Worm (Caenorhabditis elegans) whole organism, L1 larva: ENCODE data around the gene F46B6.5.

Experiments
- C16A3.4 ChIP-seq: fragments of 150-350 bp; optimal IDR thresholded peaks from 2 replicates; lab custom pipeline; 2014; ENCODE audit warnings: missing biosample characterization, missing genetic modification characterization
- C34B4.2 ChIP-seq: sonication (generic microtip); optimal IDR thresholded peaks from 2 replicates; lab custom pipeline; 2017; ENCODE audit warnings: mild to moderate bottlenecking, missing genetic modification characterization, missing compliant biosample characterization
- Y116A8C.19 ChIP-seq: sonication (generic microtip); optimal IDR thresholded peaks from 2 replicates; lab custom pipeline; 2016; ENCODE audit warnings: missing compliant biosample characterization, missing genetic modification characterization, borderline replicate concordance
- ama-1 ChIP-seq: fragments of 150-350 bp; optimal IDR thresholded peaks from 2 replicates; lab custom pipeline; 2014
- blmp-1 ChIP-seq: fragments of 150-350 bp; optimal IDR thresholded peaks from 2 replicates; lab custom pipeline; 2014; ENCODE audit warnings: missing biosample characterization, missing genetic modification characterization
- ceh-63 ChIP-seq: fragments of 200-800 bp; sonication (Bioruptor generic); optimal IDR thresholded peaks from 2 replicates; lab custom pipeline; 2018; ENCODE audit warnings: mild to moderate bottlenecking, missing genetic modification characterization, missing compliant biosample characterization
- ceh-82 ChIP-seq, 3 experiments: fragments of 150-350 bp in 1 of 3; sonication (generic microtip) in 2 of 3; optimal IDR thresholded peaks; 2 replicates each; lab custom pipeline; 2014 to 2017; ENCODE audit warnings: missing biosample characterization in 3 of 3, missing genetic modification characterization in 3 of 3
- ces-1 ChIP-seq: fragments of 150-350 bp; optimal IDR thresholded peaks from 2 replicates; lab custom pipeline; 2014; ENCODE audit warnings: missing biosample characterization, missing genetic modification reagents, missing genetic modification characterization
- dpl-1 ChIP-seq, 3 experiments: fragments of 150-350 bp in 2 of 3; sonication (generic microtip) in 1 of 3; optimal IDR thresholded peaks; 2 replicates each; lab custom pipeline; 2014 to 2017; ENCODE audit warnings: missing biosample characterization in 3 of 3, missing genetic modification characterization in 3 of 3, missing genetic modification reagents in 3 of 3
- dsc-1 ChIP-seq: sonication (generic microtip); optimal IDR thresholded peaks from 2 replicates; lab custom pipeline; 2016; ENCODE audit warnings: mild to moderate bottlenecking, missing genetic modification characterization, missing compliant biosample characterization
- egl-27 ChIP-seq, 2 experiments: fragments of 150-350 bp in 1 of 2; sonication (generic microtip); optimal IDR thresholded peaks; 3 replicates each; lab custom pipeline; 2017 to 2018; ENCODE audit warnings: missing biosample characterization in 2 of 2, missing genetic modification characterization in 2 of 2, missing genetic modification reagents in 2 of 2
- elt-2 ChIP-seq: sonication (generic microtip); optimal IDR thresholded peaks from 2 replicates; lab custom pipeline; 2016; ENCODE audit warnings: missing genetic modification characterization, mild to moderate bottlenecking, inconsistent platforms, missing compliant biosample characterization, missing genetic modification reagents
- fkh-8 ChIP-seq: sonication (generic microtip); optimal IDR thresholded peaks from 2 replicates; lab custom pipeline; 2016; ENCODE audit warnings: mild to moderate bottlenecking, missing genetic modification characterization, missing compliant biosample characterization
- hlh-17 ChIP-seq: fragments of 200-800 bp; sonication (Bioruptor generic); optimal IDR thresholded peaks from 2 replicates; lab custom pipeline; 2018; ENCODE audit warnings: missing genetic modification characterization, mild to moderate bottlenecking, missing compliant biosample characterization, moderate library complexity, borderline replicate concordance
- hpl-2 ChIP-seq: fragments of 150-350 bp; optimal IDR thresholded peaks from 2 replicates; lab custom pipeline; 2014; ENCODE audit warnings: missing biosample characterization, missing genetic modification reagents, missing genetic modification characterization
- isw-1 ChIP-seq: fragments of 200-800 bp; sonication (Bioruptor generic); IDR thresholded peaks from 2 replicates; pipeline ENCODE4 v1.3.6; 2022; ENCODE audit warnings: missing genetic modification characterization, missing compliant biosample characterization
- lin-13 ChIP-seq: fragments of 150-350 bp; optimal IDR thresholded peaks from 2 replicates; lab custom pipeline; 2014; ENCODE audit warnings: missing biosample characterization, missing genetic modification reagents, missing genetic modification characterization
- lin-15B ChIP-seq: fragments of 150-350 bp; sonication (generic microtip); optimal IDR thresholded peaks from 3 replicates; lab custom pipeline; 2014; ENCODE audit warnings: missing biosample characterization, missing genetic modification characterization
- lin-35 ChIP-seq, 2 experiments: fragments of 150-350 bp; optimal IDR thresholded peaks; 2 replicates each; lab custom pipeline; 2014; ENCODE audit warnings: missing biosample characterization in 2 of 2, missing genetic modification characterization in 2 of 2, missing genetic modification reagents in 2 of 2
- lin-39 ChIP-seq: fragments of 150-350 bp; optimal IDR thresholded peaks from 2 replicates; lab custom pipeline; 2014; ENCODE audit warnings: missing biosample characterization, missing genetic modification reagents, missing genetic modification characterization
- lir-3 ChIP-seq: sonication (generic microtip); optimal IDR thresholded peaks from 2 replicates; lab custom pipeline; 2016; ENCODE audit warnings: mild to moderate bottlenecking, missing genetic modification characterization, moderate library complexity, missing compliant biosample characterization; ENCODE audit not compliant: poor library complexity
- lsy-2 ChIP-seq, 2 experiments: fragments of 150-350 bp; optimal IDR thresholded peaks; 2 replicates each; lab custom pipeline; 2014; ENCODE audit warnings: missing biosample characterization in 2 of 2, missing genetic modification characterization in 2 of 2
- mab-9 ChIP-seq: fragments of 200-800 bp; sonication (Bioruptor generic); IDR thresholded peaks from 2 replicates; pipeline ENCODE4 v1.3.6; 2022; ENCODE audit warnings: missing genetic modification reagents, missing genetic modification characterization, missing compliant biosample characterization
- nhr-11 ChIP-seq: fragments of 150-350 bp; optimal IDR thresholded peaks from 2 replicates; lab custom pipeline; 2014; ENCODE audit warnings: missing biosample characterization, missing genetic modification characterization
- nhr-12 ChIP-seq: sonication (generic microtip); optimal IDR thresholded peaks from 2 replicates; lab custom pipeline; 2017; ENCODE audit warnings: missing biosample characterization, missing genetic modification characterization
- nhr-20 ChIP-seq: sonication (generic microtip); optimal IDR thresholded peaks from 2 replicates; lab custom pipeline; 2016; ENCODE audit warnings: mild to moderate bottlenecking, missing genetic modification characterization, missing compliant biosample characterization
- nhr-237 ChIP-seq: fragments of 150-350 bp; optimal IDR thresholded peaks from 2 replicates; lab custom pipeline; 2014; ENCODE audit warnings: missing biosample characterization, missing genetic modification characterization
- nhr-28 ChIP-seq: fragments of 150-350 bp; optimal IDR thresholded peaks from 2 replicates; lab custom pipeline; 2014; ENCODE audit warnings: missing biosample characterization, missing genetic modification characterization
- nhr-71 ChIP-seq: sonication (generic microtip); optimal IDR thresholded peaks from 2 replicates; lab custom pipeline; 2016; ENCODE audit warnings: mild to moderate bottlenecking, missing genetic modification characterization, moderate library complexity, missing compliant biosample characterization
- nhr-84 ChIP-seq: sonication (generic microtip); optimal IDR thresholded peaks from 2 replicates; lab custom pipeline; 2017; ENCODE audit warnings: missing biosample characterization, missing genetic modification characterization
- nhr-85 ChIP-seq: sonication (generic microtip); peaks from one replicate; lab custom pipeline; 2016; ENCODE audit warnings: missing genetic modification characterization, inconsistent platforms, missing compliant biosample characterization
- nhr-90 ChIP-seq: sonication (generic microtip); optimal IDR thresholded peaks from 2 replicates; lab custom pipeline; 2016; ENCODE audit warnings: mild to moderate bottlenecking, missing genetic modification characterization, missing compliant biosample characterization; ENCODE audit not compliant: poor library complexity
- pag-3 ChIP-seq: sonication (generic microtip); optimal IDR thresholded peaks from 2 replicates; lab custom pipeline; 2017; ENCODE audit warnings: missing genetic modification characterization, mild to moderate bottlenecking, missing compliant biosample characterization, antibody characterized with exemption, borderline replicate concordance; ENCODE audit not compliant: insufficient read depth
- pqm-1 ChIP-seq: sonication (generic microtip); optimal IDR thresholded peaks from 3 replicates; lab custom pipeline; 2017; ENCODE audit warnings: missing biosample characterization, missing genetic modification characterization
- skn-1 ChIP-seq: fragments of 150-350 bp; optimal IDR thresholded peaks from 2 replicates; lab custom pipeline; 2014; ENCODE audit warnings: missing biosample characterization, missing genetic modification characterization
- snpc-4 ChIP-seq: fragments of 150-350 bp; optimal IDR thresholded peaks from 2 replicates; lab custom pipeline; 2014; ENCODE audit warnings: missing biosample characterization, missing genetic modification characterization
- snu-23 ChIP-seq: sonication (generic microtip); optimal IDR thresholded peaks from 2 replicates; lab custom pipeline; 2016; ENCODE audit warnings: missing genetic modification characterization, missing compliant biosample characterization
- sox-4 ChIP-seq: sonication (generic microtip); optimal IDR thresholded peaks from 2 replicates; lab custom pipeline; 2016; ENCODE audit warnings: missing genetic modification characterization, missing compliant biosample characterization
- tbx-2 ChIP-seq: sonication (generic microtip); optimal IDR thresholded peaks from 2 replicates; lab custom pipeline; 2016; ENCODE audit warnings: missing genetic modification characterization, missing compliant biosample characterization
- tlp-1 ChIP-seq: fragments of 150-350 bp; optimal IDR thresholded peaks from 2 replicates; lab custom pipeline; 2014; ENCODE audit warnings: missing biosample characterization, missing genetic modification characterization
- unc-30 ChIP-seq: sonication (generic microtip); optimal IDR thresholded peaks from 2 replicates; lab custom pipeline; 2017; ENCODE audit warnings: missing biosample characterization, missing genetic modification characterization
- unc-86 ChIP-seq: sonication (generic microtip); optimal IDR thresholded peaks from 2 replicates; lab custom pipeline; 2016; ENCODE audit warnings: missing genetic modification characterization, missing compliant biosample characterization
- unc-98 ChIP-seq: fragments of 200-800 bp; sonication (Bioruptor generic); IDR thresholded peaks from 2 replicates; pipeline ENCODE4 v1.3.6; 2022; ENCODE audit warnings: missing genetic modification characterization, missing compliant biosample characterization
- xbp-1 ChIP-seq: sonication (generic microtip); optimal IDR thresholded peaks from 2 replicates; lab custom pipeline; 2016; ENCODE audit warnings: missing genetic modification characterization, missing compliant biosample characterization
- zag-1 ChIP-seq: fragments of 150-350 bp; optimal IDR thresholded peaks from 2 replicates; lab custom pipeline; 2014; ENCODE audit warnings: missing biosample characterization, missing genetic modification characterization
- ztf-11 ChIP-seq, 2 experiments: sonication (generic microtip); optimal IDR thresholded peaks; 2 replicates each; lab custom pipeline; 2016 to 2017; ENCODE audit warnings: missing genetic modification characterization in 2 of 2, missing biosample characterization in 1 of 2, missing compliant biosample characterization in 1 of 2

Gene F46B6.5

ce11 chrV:9794997-9795396 lies 12.1 kb upstream of the F46B6.5 start (continued):
- TF ChIP-seq mab-9 = no peak
- no peak for TF ChIP-seq pag-3
- TF ChIP-seq skn-1 (tag; lab: Kevin White, UChicago) = no peak
- no peak for TF ChIP-seq lin-15B (tag; lab: Kevin White, UChicago)
- TF ChIP-seq lsy-2 (tag; optimal IDR thresholded peaks at IDR 0.05; lab: Kevin White, UChicago) = peak in 1 of 2 experiments; percentile 8
- TF ChIP-seq ama-1 = no peak
- no peak for TF ChIP-seq hlh-17 (GFP tag; lab: Kevin White, UChicago)
- no peak for TF ChIP-seq lin-39 (tag; lab: Kevin White, UChicago)
- TF ChIP-seq sox-4 = no peak

ce11 chrV:9791332-9791731 lies 8.5 kb upstream of the F46B6.5 start, which contains the start of gene lipl-2:
lipl-2 (plus strand) TSS chrV:9791567.
- TF ChIP-seq lin-13 (GFP tag; lab: Kevin White, UChicago) (no peak), zag-1 (tag; lab: Kevin White, UChicago) (no peak), lsy-2 (tag; optimal IDR thresholded peaks at IDR 0.05; lab: Kevin White, UChicago) (no peak), nhr-20 (peak; percentile 52), ama-1 (no peak), elt-2 (tag; lab: Kevin White, UChicago) (peak; percentile 84), lin-35 (GFP tag; optimal IDR thresholded peaks at IDR 0.05; lab: Kevin White, UChicago) (peak in 1 of 2 experiments; percentile 3), C34B4.2 (tag; lab: Kevin White, UChicago) (no peak), unc-86 (no peak), isw-1 (GFP tag; lab: Robert Waterston, UW) (no peak), tlp-1 (no peak), nhr-71 (tag; lab: Kevin White, UChicago) (peak; percentile 15)
- TF ChIP-seq, all 84 proteins: peak for 4

DNA sequence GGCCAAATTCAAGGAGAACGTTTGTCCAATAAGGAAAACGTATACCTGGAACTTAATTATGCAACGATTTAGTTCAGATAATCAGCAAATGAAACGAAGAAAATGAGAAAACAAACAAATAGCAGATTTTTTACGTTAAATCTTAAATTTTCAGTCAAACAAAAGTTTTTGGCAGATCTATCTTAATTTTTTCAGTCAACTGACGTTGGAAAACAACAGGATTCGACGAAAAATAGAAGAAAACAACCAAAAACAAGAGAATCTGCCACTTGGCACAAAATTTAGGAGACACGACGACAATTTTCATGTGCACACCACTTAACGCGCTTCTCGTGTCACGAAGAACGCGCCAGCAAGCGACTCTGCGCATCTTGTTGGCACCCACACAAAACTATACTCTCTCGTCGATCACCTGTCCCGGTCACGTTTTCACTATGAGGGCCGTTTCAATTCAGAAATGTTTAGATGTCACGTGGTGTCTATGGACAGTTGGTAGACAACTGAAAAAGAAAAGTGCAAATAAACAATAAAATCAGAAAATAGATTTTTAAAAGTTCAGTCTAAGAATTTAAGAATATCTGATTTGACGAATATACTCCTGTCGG lies 6.9 kb upstream of the F46B6.5 start, which contains the start of gene ztf-7:
Gene ztf-7 (minus strand): TSS at position 51 of the 605 bp plus-strand sequence.
- peak; percentile 98 for TF ChIP-seq nhr-90 (tag; lab: Kevin White, UChicago)
- TF ChIP-seq Y116A8C.19 (tag; lab: Kevin White, UChicago) = no peak
- peak; percentile 99 for TF ChIP-seq tbx-2 (tag; lab: Kevin White, UChicago)
- TF ChIP-seq snu-23 (GFP tag; lab: Kevin White, UChicago) = peak; percentile 99
- peak; percentile 95 for TF ChIP-seq snpc-4
- no peak for TF ChIP-seq egl-27 (tag; optimal IDR thresholded peaks at IDR 0.05; lab: Kevin White, UChicago)
- TF ChIP-seq ceh-82 (tag; optimal IDR thresholded peaks at IDR 0.05; lab: Kevin White, UChicago) = peak; percentile 85 to 94 (median 85)
- TF ChIP-seq nhr-237 (tag; lab: Kevin White, UChicago) = peak; percentile 74
- TF ChIP-seq zag-1 (tag; lab: Kevin White, UChicago) = no peak
- TF ChIP-seq hlh-17 (GFP tag; lab: Kevin White, UChicago) = no peak
- peak; percentile 96 for TF ChIP-seq isw-1 (GFP tag; lab: Robert Waterston, UW)
- TF ChIP-seq ztf-11 (tag; optimal IDR thresholded peaks at IDR 0.05; lab: Kevin White, UChicago) = peak in 1 of 2 experiments; percentile 87
- no peak for TF ChIP-seq nhr-84 (tag; lab: Kevin White, UChicago)
- peak; percentile 86 for TF ChIP-seq lir-3 (tag; lab: Kevin White, UChicago)
- TF ChIP-seq nhr-20 = peak; percentile 100
- TF ChIP-seq xbp-1 (tag; lab: Kevin White, UChicago) = peak; percentile 98
- peak; percentile 61 for TF ChIP-seq C34B4.2 (tag; lab: Kevin White, UChicago)
- TF ChIP-seq nhr-11 (tag; lab: Kevin White, UChicago) = peak; percentile 93
- TF ChIP-seq nhr-12 (tag; lab: Kevin White, UChicago) = no peak
- TF ChIP-seq unc-30 (tag; lab: Kevin White, UChicago) = no peak
- peak; percentile 95 to 96 for TF ChIP-seq lsy-2 (tag; optimal IDR thresholded peaks at IDR 0.05; lab: Kevin White, UChicago)
- peak; percentile 85 to 89 (median 87) for TF ChIP-seq dpl-1 (GFP tag; optimal IDR thresholded peaks at IDR 0.05; lab: Kevin White, UChicago)
- TF ChIP-seq lin-15B (tag; lab: Kevin White, UChicago) = peak; percentile 75
- no peak for TF ChIP-seq ces-1 (GFP tag; lab: Kevin White, UChicago)
- TF ChIP-seq nhr-28 = no peak
- TF ChIP-seq C16A3.4 (tag; lab: Kevin White, UChicago) = peak; percentile 97
- TF ChIP-seq fkh-8 (tag; lab: Kevin White, UChicago) = peak; percentile 99
- TF ChIP-seq nhr-85 = peak; percentile 99
- peak; percentile 88 for TF ChIP-seq blmp-1
- TF ChIP-seq ceh-63 (GFP tag; lab: Kevin White, UChicago) = no peak
- TF ChIP-seq pqm-1 (tag; lab: Kevin White, UChicago) = no peak
- TF ChIP-seq unc-98 (GFP tag; lab: Robert Waterston, UW) = peak; percentile 87
- peak; percentile 86 for TF ChIP-seq hpl-2 (GFP tag; lab: Kevin White, UChicago)
- TF ChIP-seq dsc-1 = peak; percentile 95
- TF ChIP-seq sox-4 = peak; percentile 86
- TF ChIP-seq pag-3 = peak; percentile 55
- no peak for TF ChIP-seq tlp-1
- TF ChIP-seq lin-13 (GFP tag; lab: Kevin White, UChicago) = peak; percentile 97
- TF ChIP-seq lin-39 (tag; lab: Kevin White, UChicago) = peak; percentile 96
